Fruit fly (Drosophila melanogaster): ENCODE results near the gene Nek2.

Nek2 gene

dm6 chrX:7901153-7902038 lies 9.9 kb upstream of the Nek2 start, which contains the start of the genes RpS6 and bys (continued):
- TF ChIP-seq tgo (GFP tag; IDR thresholded peaks at IDR 0.05) (peak; percentile 29; the same call in 1 of the 3 replicates), sc (optimal IDR thresholded peaks at IDR 0.05) (no peak), sc (GFP tag; optimal IDR thresholded peaks at IDR 0.05) (no peak), cg (GFP tag; optimal IDR thresholded peaks at IDR 0.05) (no peak), D (optimal IDR thresholded peaks at IDR 0.05) (no peak), D (GFP tag; optimal IDR thresholded peaks at IDR 0.05) (peak; percentile 10), so (GFP tag; IDR thresholded peaks at IDR 0.05) (peak; percentile 30; the same call in 1 of the 3 replicates), Doc3 (GFP tag; IDR thresholded peaks at IDR 0.05; ENCODE audit: partially characterized antibody) (peak; percentile 71; the same call in 2 of the 3 replicates), exex (tag; optimal IDR thresholded peaks at IDR 0.05) (no peak), emc (GFP tag; optimal IDR thresholded peaks at IDR 0.05) (no peak), CTCF (GFP tag; optimal IDR thresholded peaks at IDR 0.05) (no peak), CG18764 (GFP tag; optimal IDR thresholded peaks at IDR 0.05) (no peak), Ravus (GFP tag; IDR thresholded peaks at IDR 0.05) (no peak), Dad (GFP tag; optimal IDR thresholded peaks at IDR 0.05) (no peak), Adf1 (GFP tag; IDR thresholded peaks at IDR 0.05) (no peak), tup (GFP tag; optimal IDR thresholded peaks at IDR 0.05) (peak; percentile 27), Oli (tag; optimal IDR thresholded peaks at IDR 0.05) (peak; percentile 33), CG7556 (GFP tag; optimal IDR thresholded peaks at IDR 0.05) (peak; percentile 49), CG3065 (GFP tag; optimal IDR thresholded peaks at IDR 0.05) (no peak), Fer2 (tag; optimal IDR thresholded peaks at IDR 0.05) (no peak), tin (GFP tag; optimal IDR thresholded peaks at IDR 0.05) (peak; percentile 36), CG6813 (GFP tag; optimal IDR thresholded peaks at IDR 0.05) (peak; percentile 51), Nf-YB (GFP tag; optimal IDR thresholded peaks at IDR 0.05) (peak; percentile 3), nerfin-1 (tag; optimal IDR thresholded peaks at IDR 0.05) (peak; percentile 22), ab (GFP tag; optimal IDR thresholded peaks at IDR 0.05) (no peak), CG2202 (tag; optimal IDR thresholded peaks at IDR 0.05) (peak; percentile 14), ash1 (GFP tag; optimal IDR thresholded peaks at IDR 0.05) (no peak), CG31388 (GFP tag; optimal IDR thresholded peaks at IDR 0.05) (no peak), seq (GFP tag; IDR thresholded peaks at IDR 0.05) (no peak), Hmx (GFP tag; optimal IDR thresholded peaks at IDR 0.05) (no peak), CG4424 (GFP tag; optimal IDR thresholded peaks at IDR 0.05) (peak; percentile 39), CG32532 (GFP tag; IDR thresholded peaks at IDR 0.05) (peak; percentile 73), Dbx (GFP tag; IDR thresholded peaks at IDR 0.05) (peak; percentile 25; the same call in 1 of the 3 replicates), CG34376 (GFP tag; optimal IDR thresholded peaks at IDR 0.05) (peak; percentile 74), NC2α (GFP tag; optimal IDR thresholded peaks at IDR 0.05) (no peak), Atf3 (GFP tag; optimal IDR thresholded peaks at IDR 0.05) (no peak), Awh (GFP tag; IDR thresholded peaks at IDR 0.05) (peak; percentile 43; the same call in 1 of the 2 replicates), C15 (GFP tag; IDR thresholded peaks at IDR 0.05) (no peak), fru (optimal IDR thresholded peaks at IDR 0.05) (no peak), ac (GFP tag; optimal IDR thresholded peaks at IDR 0.05) (peak; percentile 46), Kr (GFP tag; optimal IDR thresholded peaks at IDR 0.05) (no peak), CG14050 (GFP tag; IDR thresholded peaks at IDR 0.05) (no peak; the same call in 2 of the 3 replicates), HmgD (GFP tag; optimal IDR thresholded peaks at IDR 0.05) (no peak), CG13287 (GFP tag; IDR thresholded peaks at IDR 0.05; ENCODE audit: partially characterized antibody) (peak; percentile 76), wek (GFP tag; optimal IDR thresholded peaks at IDR 0.05) (peak; percentile 33), Nf-YA (GFP tag; IDR thresholded peaks at IDR 0.05) (no peak), bsh (GFP tag; optimal IDR thresholded peaks at IDR 0.05) (peak; percentile 2 to 5), CoRest (tag; optimal IDR thresholded peaks at IDR 0.05) (peak; percentile 57), gem (tag; optimal IDR thresholded peaks at IDR 0.05) (peak; percentile 50), CG4730 (GFP tag; IDR thresholded peaks at IDR 0.05) (peak; percentile 20; the same call in 1 of the 2 replicates)

All from whole organism, embryonic.